Worm (Caenorhabditis elegans) whole organism, L3 larva: ENCODE results near the gene sec-24.1.

Source experiments
- R02D3.7 ChIP-seq: fragments of 150-350 bp; optimal IDR thresholded peaks from 2 replicates; lab custom pipeline; 2014; ENCODE audit warnings: missing biosample characterization, missing genetic modification characterization
- aly-2 ChIP-seq: fragments of 150-350 bp; optimal IDR thresholded peaks from 2 replicates; lab custom pipeline; 2014; ENCODE audit warnings: missing biosample characterization, missing genetic modification characterization
- ama-1 ChIP-seq: fragments of 150-350 bp; optimal IDR thresholded peaks from 2 replicates; lab custom pipeline; 2018
- ceh-9 ChIP-seq: sonication (generic microtip); optimal IDR thresholded peaks from 2 replicates; lab custom pipeline; 2018; ENCODE audit warnings: missing biosample characterization, missing genetic modification characterization
- egl-27 ChIP-seq: sonication (generic microtip); optimal IDR thresholded peaks from 4 replicates; lab custom pipeline; 2017; ENCODE audit warnings: missing biosample characterization, missing genetic modification reagents, missing genetic modification characterization
- elt-2 ChIP-seq: sonication (generic microtip); optimal IDR thresholded peaks from 2 replicates; lab custom pipeline; 2016; ENCODE audit warnings: missing genetic modification reagents, mild to moderate bottlenecking, missing genetic modification characterization, missing compliant biosample characterization
- fos-1 ChIP-seq: fragments of 150-350 bp; optimal IDR thresholded peaks from 2 replicates; lab custom pipeline; 2014; ENCODE audit warnings: missing biosample characterization, missing genetic modification characterization
- nhr-11 ChIP-seq: fragments of 150-350 bp; optimal IDR thresholded peaks from 2 replicates; lab custom pipeline; 2014; ENCODE audit warnings: missing biosample characterization, missing genetic modification characterization
- nhr-12 ChIP-seq: fragments of 150-350 bp; optimal IDR thresholded peaks from 2 replicates; lab custom pipeline; 2014; ENCODE audit warnings: missing biosample characterization, missing genetic modification characterization
- snpc-4 ChIP-seq: fragments of 150-350 bp; optimal IDR thresholded peaks from 2 replicates; lab custom pipeline; 2014; ENCODE audit warnings: missing biosample characterization, missing genetic modification characterization
- unc-39 ChIP-seq: sonication (generic microtip); optimal IDR thresholded peaks from 4 replicates; lab custom pipeline; 2017; ENCODE audit warnings: missing biosample characterization, missing genetic modification characterization
- unc-62 ChIP-seq: fragments of 150-350 bp; sonication (generic microtip); optimal IDR thresholded peaks from 4 replicates; lab custom pipeline; 2014; ENCODE audit warnings: missing biosample characterization, missing genetic modification reagents, missing genetic modification characterization

DNA sequence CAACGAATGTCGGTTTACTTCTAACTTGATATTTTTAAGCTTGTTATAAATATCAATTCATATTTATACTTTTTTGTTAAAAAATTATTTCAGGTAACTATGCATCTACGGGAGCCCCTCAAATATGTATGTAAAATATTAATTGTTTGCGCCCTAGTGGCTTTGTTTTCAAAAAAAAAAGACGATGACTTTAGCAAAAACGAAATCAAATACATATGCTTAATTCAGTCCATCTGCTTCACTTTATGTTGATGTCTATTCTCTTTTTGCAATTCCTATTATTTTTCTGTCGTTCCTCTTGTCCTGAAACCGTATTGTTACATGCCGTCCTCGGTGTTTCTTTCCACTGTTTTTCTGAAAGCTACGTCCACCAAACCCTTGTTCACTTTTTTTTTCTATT is 3.8 kb upstream of the sec-24.1 start:
- TF ChIP-seq snpc-4: no peak
- TF ChIP-seq aly-2 (tag; lab: Kevin White, UChicago): no peak
- TF ChIP-seq R02D3.7 (tag; lab: Kevin White, UChicago): no peak
- TF ChIP-seq elt-2: no peak
- TF ChIP-seq ama-1: no peak
- no peak for TF ChIP-seq nhr-11
- no peak for TF ChIP-seq egl-27
- TF ChIP-seq unc-39 (tag; lab: Kevin White, UChicago): no peak
- no peak for TF ChIP-seq nhr-12 (tag; lab: Kevin White, UChicago)
- TF ChIP-seq unc-62 (GFP tag; lab: Kevin White, UChicago): no peak
- no peak for TF ChIP-seq ceh-9
- TF ChIP-seq fos-1: no peak
